Worm (Caenorhabditis elegans): ENCODE data around the gene T25B2.4.

The T25B2.4 gene

ce11 chrX:6157411-6157916 lies 20.6 kb upstream of the T25B2.4 start:
- TF ChIP-seq nhr-76 (tag; optimal IDR thresholded peaks at IDR 0.05) (no peak), ces-1 (GFP tag; optimal IDR thresholded peaks at IDR 0.05) (no peak), drap-1 (GFP tag; optimal IDR thresholded peaks at IDR 0.05) (no peak), M03D4.4 (tag; optimal IDR thresholded peaks at IDR 0.05) (no peak), mls-2 (tag; optimal IDR thresholded peaks at IDR 0.05) (no peak), ztf-11 (tag; optimal IDR thresholded peaks at IDR 0.05) (no peak)

- TF ChIP-seq elt-1 (tag; optimal IDR thresholded peaks at IDR 0.05; ENCODE audit: borderline replicate concordance, insufficient read depth) (no peak), sem-2 (GFP tag; optimal IDR thresholded peaks at IDR 0.05) (no peak), lin-13 (tag; optimal IDR thresholded peaks at IDR 0.05) (no peak), flh-1 (GFP tag; optimal IDR thresholded peaks at IDR 0.05) (no peak), ces-1 (GFP tag; optimal IDR thresholded peaks at IDR 0.05) (no peak)
Observed at ce11 chrX:6159562-6159961, 18.5 kb upstream of the T25B2.4 start.

- no peak for TF ChIP-seq cnd-1 (tag; optimal IDR thresholded peaks at IDR 0.05)
- no peak for TF ChIP-seq elt-1 (tag; optimal IDR thresholded peaks at IDR 0.05; ENCODE audit: borderline replicate concordance, insufficient read depth)
- no peak for TF ChIP-seq lin-32 (GFP tag; optimal IDR thresholded peaks at IDR 0.05)
- TF ChIP-seq nhr-2 (tag; optimal IDR thresholded peaks at IDR 0.05): no peak
- TF ChIP-seq zip-8 (tag; optimal IDR thresholded peaks at IDR 0.05): no peak
Observed at ce11 chrX:6160427-6160826, 17.6 kb upstream of the T25B2.4 start, which contains the start of gene odd-2. TSS of gene odd-2 (minus strand) at chrX:6160527.

DNA sequence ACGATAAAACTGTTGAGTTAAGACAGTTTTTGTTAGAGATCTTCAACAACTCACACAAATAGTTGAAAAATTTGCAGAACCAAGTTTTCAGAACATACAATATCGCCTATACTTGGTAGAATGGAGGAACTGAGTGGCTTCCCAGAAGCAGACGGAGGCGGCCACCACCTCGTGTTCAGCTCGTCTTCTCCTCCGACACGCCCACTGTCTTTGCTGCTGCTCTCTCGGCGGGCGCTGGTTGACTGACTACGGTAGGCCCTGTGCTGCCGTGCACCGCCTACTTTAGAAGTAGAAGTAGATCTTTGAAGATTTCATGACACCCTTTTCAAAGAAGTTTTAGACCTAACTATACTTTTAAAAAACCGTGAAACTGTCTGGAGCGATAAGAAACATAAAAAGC lies 16.0 kb upstream of the T25B2.4 start:
- TF ChIP-seq ztf-11 (tag; optimal IDR thresholded peaks at IDR 0.05) (no peak), M03D4.4 (tag; optimal IDR thresholded peaks at IDR 0.05) (no peak), tbx-8 (GFP tag; optimal IDR thresholded peaks at IDR 0.05) (no peak), nhr-2 (tag; optimal IDR thresholded peaks at IDR 0.05) (no peak), unc-62 (GFP tag; optimal IDR thresholded peaks at IDR 0.05) (no peak), nhr-12 (tag; optimal IDR thresholded peaks at IDR 0.05) (no peak), ces-1 (GFP tag; optimal IDR thresholded peaks at IDR 0.05) (no peak), flh-1 (GFP tag; optimal IDR thresholded peaks at IDR 0.05) (no peak), lin-13 (tag; optimal IDR thresholded peaks at IDR 0.05) (no peak), drap-1 (GFP tag; optimal IDR thresholded peaks at IDR 0.05) (no peak), cnd-1 (tag; optimal IDR thresholded peaks at IDR 0.05) (no peak), mls-2 (tag; optimal IDR thresholded peaks at IDR 0.05) (no peak), blmp-1 (tag; optimal IDR thresholded peaks at IDR 0.05) (no peak), lin-32 (GFP tag; optimal IDR thresholded peaks at IDR 0.05) (no peak), snpc-4 (tag; optimal IDR thresholded peaks at IDR 0.05) (no peak), ceh-43 (GFP tag; optimal IDR thresholded peaks at IDR 0.05) (no peak), unc-120 (tag; optimal IDR thresholded peaks at IDR 0.05; ENCODE audit: poor library complexity, severe bottlenecking) (no peak), mep-1 (tag; optimal IDR thresholded peaks at IDR 0.05) (no peak)

DNA sequence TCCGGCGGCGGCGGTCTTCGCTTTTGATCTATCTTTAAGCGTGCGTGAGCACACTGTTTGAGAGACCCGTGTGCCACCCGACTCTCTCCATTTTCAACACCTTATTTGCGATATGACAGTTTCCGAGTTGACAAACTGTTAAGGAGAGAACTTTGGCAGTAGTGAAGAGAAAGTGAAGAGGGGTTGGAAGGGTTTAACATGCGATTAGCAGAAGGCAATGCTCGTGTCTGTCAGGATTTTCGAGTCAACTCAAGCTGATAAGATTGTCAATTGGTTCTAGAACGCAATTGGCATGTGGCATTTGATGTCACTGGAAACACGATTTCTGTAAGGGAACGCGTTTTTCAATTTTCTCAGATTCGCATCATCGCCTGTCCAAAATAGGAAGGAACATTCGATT lies 10.7 kb upstream of the T25B2.4 start:
- TF ChIP-seq blmp-1 (tag; optimal IDR thresholded peaks at IDR 0.05): no peak
- no peak for TF ChIP-seq lsy-2 (tag; optimal IDR thresholded peaks at IDR 0.05)
- no peak for TF ChIP-seq lin-32 (GFP tag; optimal IDR thresholded peaks at IDR 0.05)
- no peak for TF ChIP-seq mls-2 (tag; optimal IDR thresholded peaks at IDR 0.05)
- no peak for TF ChIP-seq mab-5 (tag; optimal IDR thresholded peaks at IDR 0.05)
- TF ChIP-seq mep-1 (tag; optimal IDR thresholded peaks at IDR 0.05): no peak

DNA sequence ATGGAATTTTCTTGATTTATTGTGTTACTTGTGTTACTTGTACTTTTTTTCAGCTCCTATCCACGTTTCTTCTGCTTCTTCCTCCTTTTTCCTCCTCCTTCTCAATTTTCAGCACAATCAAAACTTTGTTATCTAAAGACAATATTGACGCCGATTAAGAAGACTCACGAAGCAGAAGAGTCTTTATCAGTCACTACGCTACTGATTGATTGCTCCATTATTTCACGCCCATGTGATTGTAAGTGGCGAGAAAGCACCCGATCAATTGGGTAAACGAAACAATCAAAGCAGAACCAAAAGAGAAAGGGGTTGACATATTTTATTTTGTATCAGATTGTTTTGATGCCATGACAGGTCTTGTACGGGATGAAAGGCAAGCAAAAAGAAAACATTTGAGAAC lies 8.8 kb upstream of the T25B2.4 start, which contains the start of gene T25B2.2:
Gene T25B2.2, plus strand, starts transcription at position 392 of the 400 bp plus-strand sequence.
- no peak for TF ChIP-seq elt-1 (tag; optimal IDR thresholded peaks at IDR 0.05; ENCODE audit: borderline replicate concordance, insufficient read depth)
- TF ChIP-seq unc-39 (tag; optimal IDR thresholded peaks at IDR 0.05): no peak
- TF ChIP-seq ceh-83 (GFP tag; optimal IDR thresholded peaks at IDR 0.05): no peak
- no peak for TF ChIP-seq drap-1 (GFP tag; optimal IDR thresholded peaks at IDR 0.05)
- TF ChIP-seq elt-3 (tag; optimal IDR thresholded peaks at IDR 0.05): no peak
- no peak for TF ChIP-seq unc-62 (GFP tag; optimal IDR thresholded peaks at IDR 0.05)
- no peak for TF ChIP-seq blmp-1 (tag; optimal IDR thresholded peaks at IDR 0.05)
- TF ChIP-seq tbx-8 (GFP tag; optimal IDR thresholded peaks at IDR 0.05): no peak
- TF ChIP-seq nhr-237 (tag; optimal IDR thresholded peaks at IDR 0.05): no peak
- no peak for TF ChIP-seq nhr-76 (tag; optimal IDR thresholded peaks at IDR 0.05)
- no peak for TF ChIP-seq mab-5 (tag; optimal IDR thresholded peaks at IDR 0.05)
- TF ChIP-seq nhr-12 (tag; optimal IDR thresholded peaks at IDR 0.05): no peak
- TF ChIP-seq ceh-39 (tag; optimal IDR thresholded peaks at IDR 0.05): no peak
- TF ChIP-seq lsy-2 (tag; optimal IDR thresholded peaks at IDR 0.05): no peak
- no peak for TF ChIP-seq ztf-11 (tag; optimal IDR thresholded peaks at IDR 0.05)
- no peak for TF ChIP-seq nhr-28 (tag; optimal IDR thresholded peaks at IDR 0.05)
- no peak for TF ChIP-seq ces-1 (GFP tag; optimal IDR thresholded peaks at IDR 0.05)
- TF ChIP-seq cnd-1 (tag; optimal IDR thresholded peaks at IDR 0.05): no peak
- no peak for TF ChIP-seq mls-2 (tag; optimal IDR thresholded peaks at IDR 0.05)
- no peak for TF ChIP-seq sptf-1 (tag; optimal IDR thresholded peaks at IDR 0.05)
